Worm (Caenorhabditis elegans): ENCODE data around the gene Y105C5B.1418.

ce11 chrIV:16035109-16035508 lies 32.1 kb downstream of the Y105C5B.1418 start:
- TF ChIP-seq unc-39 (tag; optimal IDR thresholded peaks at IDR 0.05), result no peak
- TF ChIP-seq nhr-237 (tag; optimal IDR thresholded peaks at IDR 0.05), result no peak
- TF ChIP-seq lsy-2 (tag; optimal IDR thresholded peaks at IDR 0.05), result no peak
- TF ChIP-seq nhr-6 (tag; optimal IDR thresholded peaks at IDR 0.05), result no peak
- TF ChIP-seq lin-11 (tag; optimal IDR thresholded peaks at IDR 0.05), result no peak
- no peak for TF ChIP-seq nhr-12 (tag; optimal IDR thresholded peaks at IDR 0.05)
- no peak for TF ChIP-seq blmp-1 (tag; optimal IDR thresholded peaks at IDR 0.05; ENCODE audit: insufficient read depth)
- TF ChIP-seq aly-2 (tag; optimal IDR thresholded peaks at IDR 0.05), result no peak
- no peak for TF ChIP-seq ztf-11 (tag; optimal IDR thresholded peaks at IDR 0.05)
- TF ChIP-seq dmd-4 (tag; optimal IDR thresholded peaks at IDR 0.05), result no peak
- no peak for TF ChIP-seq egl-27 (tag; optimal IDR thresholded peaks at IDR 0.05)
- no peak for TF ChIP-seq skn-1 (tag; optimal IDR thresholded peaks at IDR 0.05)

Data from whole organism, L2 larva.